Worm (Caenorhabditis elegans): ENCODE results near the gene erp-44.2.

The erp-44.2 gene

DNA sequence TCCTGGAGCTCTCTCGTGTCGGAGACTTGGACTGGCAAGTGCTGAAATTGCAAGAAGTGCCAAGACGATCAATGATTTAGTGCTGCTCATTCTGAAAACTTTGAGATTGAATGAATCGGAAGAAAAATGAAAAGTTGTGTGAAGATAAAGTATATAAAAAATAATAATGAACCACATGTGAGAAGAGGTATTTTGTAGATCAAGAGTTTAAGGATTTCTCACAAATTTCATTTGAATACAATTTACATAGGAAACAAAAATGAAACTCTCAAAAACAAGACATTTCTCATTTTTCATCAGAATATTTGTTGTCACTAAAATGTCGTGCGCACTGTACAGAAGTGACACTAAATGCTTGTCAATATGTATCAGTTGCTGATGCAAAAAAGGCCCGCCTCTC, 12.0 kb downstream of the erp-44.2 start, which contains the start of gene T14A8.2:
T14A8.2 (minus strand) TSS at position 101 of the 400 bp plus-strand sequence.
- TF ChIP-seq F57C9.4 (tag; optimal IDR thresholded peaks at IDR 0.05) (no peak), zfh-2 (GFP tag; conservative IDR thresholded peaks at IDR 0.05) (no peak), attf-3 (GFP tag; conservative IDR thresholded peaks at IDR 0.05) (no peak), aptf-3 (GFP tag; IDR thresholded peaks at IDR 0.05) (no peak)

DNA sequence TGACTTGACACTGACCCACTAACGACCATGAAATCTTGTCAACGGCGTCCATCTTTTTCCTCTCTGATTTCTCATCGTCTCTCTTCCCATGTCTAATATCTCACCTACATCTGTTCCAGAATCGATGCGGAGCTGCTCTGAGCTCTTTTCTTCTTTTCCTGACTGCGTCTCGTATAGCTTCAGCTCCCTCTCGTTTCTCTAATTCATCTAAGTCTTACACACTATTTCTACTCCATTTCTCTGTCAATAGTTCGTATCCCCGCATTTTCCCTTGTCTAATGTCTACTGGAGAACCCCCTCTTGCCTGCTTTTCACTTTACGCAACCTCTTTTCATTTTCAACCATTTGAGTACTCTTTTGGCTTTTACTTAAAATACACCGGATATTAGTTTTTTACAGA, 16.6 kb downstream of the erp-44.2 start, which contains the start of gene ric-3:
ric-3 (plus strand) TSS at position 400 of the 400 bp plus-strand sequence.
- TF ChIP-seq K12H6.12 (tag; optimal IDR thresholded peaks at IDR 0.05): peak; percentile 35
- TF ChIP-seq dox-1 (GFP tag; IDR thresholded peaks at IDR 0.05): no peak
- 0 out of 2 replicates have a peak, but pooled peaks have one; percentile 17 for TF ChIP-seq mcd-1 (GFP tag; IDR thresholded peaks at IDR 0.05)
- no peak for TF ChIP-seq ceh-79 (tag; optimal IDR thresholded peaks at IDR 0.05)
- no peak for TF ChIP-seq nfyb-1 (GFP tag; IDR thresholded peaks at IDR 0.05)
- no peak for TF ChIP-seq cebp-2 (GFP tag; IDR thresholded peaks at IDR 0.05)
- no peak for TF ChIP-seq rcor-1 (GFP tag; IDR thresholded peaks at IDR 0.05)
- TF ChIP-seq tlf-1 (GFP tag; optimal IDR thresholded peaks at IDR 0.05): no peak
- TF ChIP-seq rpc-1 (optimal IDR thresholded peaks at IDR 0.05): no peak
- no peak for TF ChIP-seq rpc-1 (tag; optimal IDR thresholded peaks at IDR 0.05)
- TF ChIP-seq cebp-1 (GFP tag; IDR thresholded peaks at IDR 0.05): no peak
- TF ChIP-seq cebp-1 (tag; optimal IDR thresholded peaks at IDR 0.05): peak; percentile 37
- TF ChIP-seq ama-1 (optimal IDR thresholded peaks at IDR 0.05): no peak
- no peak for TF ChIP-seq ama-1 (GFP tag; optimal IDR thresholded peaks at IDR 0.05)
- peak in 1 of 3 experiments; percentile 33 for TF ChIP-seq lin-35 (GFP tag; optimal IDR thresholded peaks at IDR 0.05)
- TF ChIP-seq egl-44 (GFP tag; IDR thresholded peaks at IDR 0.05): no peak
- no peak for TF ChIP-seq B0336.3 (GFP tag; IDR thresholded peaks at IDR 0.05)
- TF ChIP-seq hmg-1.2 (GFP tag; IDR thresholded peaks at IDR 0.05): peak; percentile 82
- TF ChIP-seq ztf-22 (GFP tag; optimal IDR thresholded peaks at IDR 0.05): no peak
- peak; percentile 25 for TF ChIP-seq ceh-27 (GFP tag; optimal IDR thresholded peaks at IDR 0.05)
- no peak for TF ChIP-seq chd-7 (tag; optimal IDR thresholded peaks at IDR 0.05)
- TF ChIP-seq somi-1 (GFP tag; optimal IDR thresholded peaks at IDR 0.05): peak; percentile 30
- no peak for TF ChIP-seq nhr-90 (tag; optimal IDR thresholded peaks at IDR 0.05)
- peak; percentile 9 for TF ChIP-seq lin-40 (tag; optimal IDR thresholded peaks at IDR 0.05)
- TF ChIP-seq hlh-12 (tag; optimal IDR thresholded peaks at IDR 0.05): no peak

ce11 chrIV:7816402-7817102, 17.9 kb downstream of the erp-44.2 start:
- peak in 1 of 2 experiments; percentile 5 for TF ChIP-seq let-607 (tag; optimal IDR thresholded peaks at IDR 0.05)
- TF ChIP-seq rec-8 (tag; optimal IDR thresholded peaks at IDR 0.05): no peak
- TF ChIP-seq chd-7 (tag; optimal IDR thresholded peaks at IDR 0.05): no peak
- no peak for TF ChIP-seq dpff-1 (tag; optimal IDR thresholded peaks at IDR 0.05)
- TF ChIP-seq B0261.1 (tag; optimal IDR thresholded peaks at IDR 0.05): no peak
- TF ChIP-seq efl-1 (GFP tag; optimal IDR thresholded peaks at IDR 0.05): peak; percentile 59
- TF ChIP-seq bed-2 (GFP tag; IDR thresholded peaks at IDR 0.05): 0 out of 2 replicates have a peak, but pooled peaks have one; percentile 50
- peak; percentile 89 for TF ChIP-seq lin-54 (GFP tag; optimal IDR thresholded peaks at IDR 0.05)
- TF ChIP-seq hmg-20 (GFP tag; IDR thresholded peaks at IDR 0.05): peak; percentile 40; the same call in 1 of the 2 replicates
- no peak for TF ChIP-seq ama-1 (optimal IDR thresholded peaks at IDR 0.05)
- TF ChIP-seq ama-1 (GFP tag; optimal IDR thresholded peaks at IDR 0.05): no peak
- no peak for TF ChIP-seq aptf-3 (GFP tag; IDR thresholded peaks at IDR 0.05)
- TF ChIP-seq T07F8.4 (tag; optimal IDR thresholded peaks at IDR 0.05): no peak
- TF ChIP-seq lsl-1 (GFP tag; optimal IDR thresholded peaks at IDR 0.05): peak; percentile 39
- 0 out of 2 replicates have a peak, but pooled peaks have one; percentile 9 for TF ChIP-seq aptf-2 (GFP tag; conservative IDR thresholded peaks at IDR 0.05)
- 0 out of 2 replicates have a peak, but pooled peaks have one; percentile 46 for TF ChIP-seq let-526 (GFP tag; IDR thresholded peaks at IDR 0.05)
- TF ChIP-seq egrh-3 (GFP tag; IDR thresholded peaks at IDR 0.05): no peak
- peak; percentile 36 for TF ChIP-seq him-1 (tag; optimal IDR thresholded peaks at IDR 0.05)
- TF ChIP-seq xnd-1 (tag; optimal IDR thresholded peaks at IDR 0.05): peak; percentile 26
- TF ChIP-seq F33H1.4 (GFP tag; IDR thresholded peaks at IDR 0.05): peak; percentile 34; the same call in 1 of the 2 replicates
- TF ChIP-seq pha-4 (tag; optimal IDR thresholded peaks at IDR 0.05): no peak

Measured in whole organism, young adult.